Worm (Caenorhabditis elegans) whole organism, L3 larva: Measurements from ENCODE around the gene B0496.1.

ENCODE experiments used
- ZK546.5 ChIP-seq: sonication (generic microtip); optimal IDR thresholded peaks from 2 replicates; lab custom pipeline; 2017; ENCODE audit warnings: missing biosample characterization, missing genetic modification characterization
- aly-2 ChIP-seq: fragments of 150-350 bp; optimal IDR thresholded peaks from 2 replicates; lab custom pipeline; 2014; ENCODE audit warnings: missing biosample characterization, missing genetic modification characterization
- ama-1 ChIP-seq: fragments of 150-350 bp; optimal IDR thresholded peaks from 2 replicates; lab custom pipeline; 2018
- ceh-9 ChIP-seq: sonication (generic microtip); optimal IDR thresholded peaks from 2 replicates; lab custom pipeline; 2018; ENCODE audit warnings: missing biosample characterization, missing genetic modification characterization
- elt-2 ChIP-seq: sonication (generic microtip); optimal IDR thresholded peaks from 2 replicates; lab custom pipeline; 2016; ENCODE audit warnings: missing genetic modification reagents, mild to moderate bottlenecking, missing genetic modification characterization, missing compliant biosample characterization
- fkh-10 ChIP-seq: sonication (generic microtip); optimal IDR thresholded peaks from 2 replicates; lab custom pipeline; 2017; ENCODE audit warnings: missing biosample characterization, missing genetic modification reagents, missing genetic modification characterization
- fkh-2 ChIP-seq: fragments of 150-350 bp; optimal IDR thresholded peaks from 2 replicates; lab custom pipeline; 2014; ENCODE audit warnings: missing biosample characterization, missing genetic modification reagents, missing genetic modification characterization
- nhr-25 ChIP-seq: sonication (generic microtip); optimal IDR thresholded peaks from 2 replicates; lab custom pipeline; 2017; ENCODE audit warnings: missing biosample characterization, missing genetic modification characterization
- nhr-76 ChIP-seq: fragments of 150-350 bp; sonication (generic microtip); optimal IDR thresholded peaks from 5 replicates; lab custom pipeline; 2014; ENCODE audit warnings: missing biosample characterization, missing genetic modification characterization
- pqm-1 ChIP-seq: fragments of 150-350 bp; optimal IDR thresholded peaks from 2 replicates; lab custom pipeline; 2017; ENCODE audit warnings: missing biosample characterization, missing genetic modification characterization, inconsistent platforms
- snpc-4 ChIP-seq: fragments of 150-350 bp; optimal IDR thresholded peaks from 2 replicates; lab custom pipeline; 2014; ENCODE audit warnings: missing biosample characterization, missing genetic modification characterization
- unc-39 ChIP-seq: sonication (generic microtip); optimal IDR thresholded peaks from 4 replicates; lab custom pipeline; 2017; ENCODE audit warnings: missing biosample characterization, missing genetic modification characterization
- unc-62 ChIP-seq: fragments of 150-350 bp; sonication (generic microtip); optimal IDR thresholded peaks from 4 replicates; lab custom pipeline; 2014; ENCODE audit warnings: missing biosample characterization, missing genetic modification reagents, missing genetic modification characterization

ce11 chrIV:7428998-7429397 is 17.1 kb upstream of the B0496.1 start:
- no peak for TF ChIP-seq ZK546.5 (tag; lab: Kevin White, UChicago)
- no peak for TF ChIP-seq pqm-1 (tag; lab: Kevin White, UChicago)
- no peak for TF ChIP-seq ceh-9
- TF ChIP-seq snpc-4 (tag; lab: Kevin White, UChicago), result no peak
- TF ChIP-seq nhr-25 (tag; lab: Kevin White, UChicago), result no peak
- TF ChIP-seq elt-2, result no peak
- TF ChIP-seq aly-2, result no peak
- no peak for TF ChIP-seq unc-62 (GFP tag; lab: Kevin White, UChicago)
- no peak for TF ChIP-seq nhr-76 (tag; lab: Kevin White, UChicago)
- TF ChIP-seq ama-1 (lab: Kevin White, UChicago), result no peak
- TF ChIP-seq fkh-2 (tag; lab: Kevin White, UChicago), result no peak
- no peak for TF ChIP-seq unc-39
- no peak for TF ChIP-seq fkh-10 (GFP tag; lab: Kevin White, UChicago)
